Fruit fly (Drosophila melanogaster): ENCODE measurements around the gene Ncoa6.

- no peak for TF ChIP-seq rn (GFP tag; IDR thresholded peaks at IDR 0.05)
- no peak for TF ChIP-seq CG8301 (tag; optimal IDR thresholded peaks at IDR 0.05)
- TF ChIP-seq CG8159 (tag; optimal IDR thresholded peaks at IDR 0.05): no peak
Measured at dm6 chr2L:5271081-5271480, 55.4 kb downstream of the Ncoa6 start, which contains the start of gene tkv.
